Fruit fly (Drosophila melanogaster) whole organism, wandering third instar larva: ENCODE data around the gene RpL34a.
A peak's percentile ranks its signal among the peaks of the same experiment; 100 is the strongest.

Experiments used
- Abd-B ChIP-seq: fragments of >200 bp; optimal IDR thresholded peaks from 2 replicates; lab custom pipeline; 2017; ENCODE audit warnings: missing biosample characterization, missing genetic modification characterization
- CG32264 ChIP-seq: fragments of 200-800 bp; sonication (Bioruptor generic); optimal IDR thresholded peaks from 2 replicates; lab custom pipeline; 2016; ENCODE audit warnings: missing biosample characterization, missing genetic modification characterization
- CG9705 ChIP-seq: fragments of 200-800 bp; sonication (Bioruptor generic); optimal IDR thresholded peaks from 2 replicates; lab custom pipeline; 2018; ENCODE audit warnings: missing biosample characterization, mild to moderate bottlenecking, missing genetic modification characterization
- CrebA ChIP-seq: fragments of 200-800 bp; sonication (Bioruptor generic); optimal IDR thresholded peaks from 2 replicates; lab custom pipeline; 2016; ENCODE audit warnings: missing biosample characterization, mild to moderate bottlenecking, missing genetic modification characterization, borderline replicate concordance
- Dfd ChIP-seq: fragments of >200 bp; optimal IDR thresholded peaks from 2 replicates; lab custom pipeline; 2017; ENCODE audit warnings: missing biosample characterization, missing genetic modification characterization
- Dif ChIP-seq: fragments of 200-275, 200-300 bp; sonication (Bioruptor generic); optimal IDR thresholded peaks from 2 replicates; lab custom pipeline; 2018; ENCODE audit warnings: missing biosample characterization, missing genetic modification characterization; ENCODE audit not compliant: partially characterized antibody
- GATAd ChIP-seq: sonication (Bioruptor generic); optimal IDR thresholded peaks from 2 replicates; lab custom pipeline; 2016; ENCODE audit warnings: missing biosample characterization, missing genetic modification characterization
- HLH106 ChIP-seq: fragments of 200-800 bp; optimal IDR thresholded peaks from 3 replicates; lab custom pipeline; 2019; ENCODE audit warnings: missing biosample characterization, mild to moderate bottlenecking, missing genetic modification characterization, moderate library complexity
- Hnf4 ChIP-seq: fragments of 200-800 bp; sonication (Bioruptor generic); optimal IDR thresholded peaks from 2 replicates; lab custom pipeline; 2016; ENCODE audit warnings: missing biosample characterization, mild to moderate bottlenecking, missing genetic modification characterization
- Hr78 ChIP-seq: fragments of >200 bp; optimal IDR thresholded peaks from 2 replicates; lab custom pipeline; 2017; ENCODE audit warnings: missing biosample characterization, missing genetic modification characterization
- Hr83 ChIP-seq: fragments of 200-300 bp; sonication (Bioruptor generic); optimal IDR thresholded peaks from 2 replicates; lab custom pipeline; 2016; ENCODE audit warnings: missing biosample characterization, mild to moderate bottlenecking, missing genetic modification characterization, moderate library complexity; ENCODE audit not compliant: poor library complexity, severe bottlenecking
- Jra ChIP-seq: sonication (Bioruptor generic); optimal IDR thresholded peaks from 2 replicates; lab custom pipeline; 2016; ENCODE audit warnings: missing biosample characterization, missing genetic modification characterization
- Mio ChIP-seq: sonication (Bioruptor generic); optimal IDR thresholded peaks from 2 replicates; lab custom pipeline; 2016; ENCODE audit warnings: missing biosample characterization, missing genetic modification characterization
- Myc ChIP-seq: fragments of >200 bp; optimal IDR thresholded peaks from 2 replicates; lab custom pipeline; 2017
- N ChIP-seq: fragments of >200 bp; optimal IDR thresholded peaks from 2 replicates; lab custom pipeline; 2018; ENCODE audit warnings: missing biosample characterization, missing external identifiers, missing genetic modification characterization
- OdsH ChIP-seq: fragments of 200-800 bp; sonication (Bioruptor generic); optimal IDR thresholded peaks from 2 replicates; lab custom pipeline; 2016; ENCODE audit warnings: missing biosample characterization, mild to moderate bottlenecking, missing genetic modification characterization
- Rel ChIP-seq, 2 experiments: fragments of 200-800 bp; sonication (Bioruptor generic) in 1 of 2; optimal IDR thresholded peaks; 2 replicates in 1 of 2; 3 replicates in 1 of 2; lab custom pipeline; 2016 to 2019; ENCODE audit warnings: mild to moderate bottlenecking in 2 of 2, missing biosample characterization in 2 of 2, missing genetic modification characterization in 2 of 2, moderate library complexity in 1 of 2
- Sp1 ChIP-seq: fragments of 200-800 bp; sonication (Bioruptor generic); optimal IDR thresholded peaks from 3 replicates; lab custom pipeline; 2019; ENCODE audit warnings: missing biosample characterization, mild to moderate bottlenecking, missing genetic modification characterization, moderate library complexity
- Vsx2 ChIP-seq: fragments of 200-300, 225-300 bp; sonication (Bioruptor generic); optimal IDR thresholded peaks from 2 replicates; lab custom pipeline; 2018; ENCODE audit warnings: missing biosample characterization, missing genetic modification characterization; ENCODE audit not compliant: partially characterized antibody
- br ChIP-seq: fragments of 200-800 bp; sonication (Bioruptor generic); optimal IDR thresholded peaks from 2 replicates; lab custom pipeline; 2016; ENCODE audit warnings: missing biosample characterization, missing genetic modification characterization
- brk ChIP-seq: fragments of 200-800 bp; sonication (Bioruptor generic); optimal IDR thresholded peaks from 2 replicates; lab custom pipeline; 2016; ENCODE audit warnings: missing biosample characterization, mild to moderate bottlenecking, missing genetic modification characterization
- dl ChIP-seq, 2 experiments: fragments of 175-275, 200-275 bp in 1 of 2; fragments of 200-275 bp in 1 of 2; sonication (Bioruptor generic); optimal IDR thresholded peaks; lab custom pipeline; 2018; ENCODE audit warnings: mild to moderate bottlenecking in 2 of 2, missing biosample characterization in 2 of 2, missing genetic modification characterization in 2 of 2, moderate library complexity in 2 of 2; ENCODE audit not compliant: partially characterized antibody in 2 of 2, insufficient read depth in 1 of 2
- dmrt93B ChIP-seq: fragments of 200-800 bp; sonication (Bioruptor generic); optimal IDR thresholded peaks from 2 replicates; lab custom pipeline; 2018; ENCODE audit warnings: missing biosample characterization, mild to moderate bottlenecking, missing genetic modification characterization
- dsf ChIP-seq: sonication (Bioruptor generic); optimal IDR thresholded peaks from 2 replicates; lab custom pipeline; 2016; ENCODE audit warnings: missing biosample characterization, missing genetic modification characterization, borderline replicate concordance
- ey ChIP-seq: fragments of 200-800 bp; sonication (Bioruptor generic); optimal IDR thresholded peaks from 2 replicates; lab custom pipeline; 2016; ENCODE audit warnings: missing biosample characterization, missing genetic modification characterization
- foxo ChIP-seq, 2 experiments: fragments of 200-800 bp; sonication (Bioruptor generic); optimal IDR thresholded peaks; 2 replicates in 1 of 2; 3 replicates in 1 of 2; lab custom pipeline; 2016 to 2017; ENCODE audit warnings: missing biosample characterization in 2 of 2, missing genetic modification characterization in 2 of 2
- fru ChIP-seq: fragments of 200-800 bp; sonication (Bioruptor generic); optimal IDR thresholded peaks from 3 replicates; lab custom pipeline; 2016; ENCODE audit warnings: missing biosample characterization, mild to moderate bottlenecking, missing genetic modification characterization
- h ChIP-seq: fragments of 200-800 bp; sonication (Bioruptor generic); optimal IDR thresholded peaks from 3 replicates; lab custom pipeline; 2016; ENCODE audit warnings: missing biosample characterization, mild to moderate bottlenecking, missing genetic modification characterization
- jim ChIP-seq: fragments of 175-275, 200-325 bp; sonication (Bioruptor generic); optimal IDR thresholded peaks from 2 replicates; lab custom pipeline; 2016; ENCODE audit warnings: missing biosample characterization, mild to moderate bottlenecking, missing genetic modification characterization
- lola ChIP-seq: fragments of >200 bp; optimal IDR thresholded peaks from 2 replicates; lab custom pipeline; 2017; ENCODE audit warnings: missing biosample characterization, missing genetic modification characterization
- pan ChIP-seq: fragments of >200 bp; optimal IDR thresholded peaks from 2 replicates; lab custom pipeline; 2017
- psq ChIP-seq: fragments of 200-800 bp; sonication (Bioruptor generic); optimal IDR thresholded peaks from 3 replicates; lab custom pipeline; 2017; ENCODE audit warnings: missing biosample characterization, mild to moderate bottlenecking, missing genetic modification characterization, moderate library complexity
- rgr ChIP-seq: fragments of 200-800 bp; sonication (Bioruptor generic); optimal IDR thresholded peaks from 3 replicates; lab custom pipeline; 2016; ENCODE audit warnings: missing biosample characterization, mild to moderate bottlenecking, missing genetic modification characterization
- sage ChIP-seq: fragments of 200-800 bp; sonication (Bioruptor generic); optimal IDR thresholded peaks from 2 replicates; lab custom pipeline; 2016; ENCODE audit warnings: missing biosample characterization, mild to moderate bottlenecking, missing genetic modification characterization
- sv ChIP-seq: fragments of 200-800 bp; sonication (Bioruptor generic); optimal IDR thresholded peaks from 3 replicates; lab custom pipeline; 2016; ENCODE audit warnings: missing biosample characterization, missing genetic modification characterization
- tai ChIP-seq: sonication (Bioruptor generic); optimal IDR thresholded peaks from 2 replicates; lab custom pipeline; 2016; ENCODE audit warnings: missing biosample characterization, missing genetic modification characterization
- usp ChIP-seq: fragments of >200 bp; optimal IDR thresholded peaks from 2 replicates; lab custom pipeline; 2017; ENCODE audit warnings: missing biosample characterization, missing genetic modification characterization
- woc ChIP-seq: sonication (Bioruptor generic); optimal IDR thresholded peaks from 2 replicates; lab custom pipeline; 2016; ENCODE audit warnings: missing biosample characterization, mild to moderate bottlenecking, missing genetic modification characterization

RpL34a gene

DNA sequence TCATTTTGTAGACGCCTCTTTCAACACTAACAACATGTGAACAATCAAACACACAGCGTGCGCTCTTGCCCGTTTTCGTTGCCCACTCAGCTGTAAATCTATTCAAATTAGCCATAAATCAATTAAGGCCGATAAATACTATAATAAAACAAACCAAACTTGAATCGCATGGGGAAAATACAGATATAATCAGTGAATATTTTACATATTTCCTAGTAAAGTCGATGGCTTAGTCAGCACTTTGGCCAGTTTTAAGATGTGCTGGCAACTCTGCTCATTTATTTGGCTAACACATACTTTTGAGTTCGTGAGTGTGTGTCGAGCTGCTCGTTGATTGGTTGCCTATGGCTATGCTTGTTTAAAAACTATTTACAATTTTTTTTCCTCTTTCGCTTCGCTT lies 40.2 kb upstream of the RpL34a start:
- TF ChIP-seq sv (GFP tag; lab: Kevin White, UChicago) (no peak), woc (peak; percentile 33), ey (GFP tag; lab: Kevin White, UChicago) (peak; percentile 55), CrebA (GFP tag; lab: Kevin White, UChicago) (no peak), dmrt93B (no peak), Vsx2 (GFP tag; lab: Kevin White, UChicago) (no peak), Dfd (GFP tag; lab: Kevin White, UChicago) (no peak), lola (no peak), tai (GFP tag; lab: Kevin White, UChicago) (peak; percentile 5), jim (GFP tag; lab: Kevin White, UChicago) (no peak), rgr (peak; percentile 27), Rel (GFP tag; optimal IDR thresholded peaks at IDR 0.05; lab: Kevin White, UChicago) (no peak), Rel (tag; optimal IDR thresholded peaks at IDR 0.05; lab: Kevin White, UChicago) (no peak), Myc (lab: Kevin White, UChicago) (no peak), dl (GFP tag; optimal IDR thresholded peaks at IDR 0.05; lab: Kevin White, UChicago; ENCODE audit: insufficient read depth in 1 of 2, partially characterized antibody in 2 of 2) (no peak), HLH106 (tag; lab: Kevin White, UChicago) (no peak), sage (GFP tag; lab: Kevin White, UChicago) (no peak), Sp1 (no peak), Mio (GFP tag; lab: Kevin White, UChicago) (no peak), Hr78 (GFP tag; lab: Kevin White, UChicago) (no peak), pan (no peak), br (GFP tag; lab: Kevin White, UChicago) (peak; percentile 52), Abd-B (GFP tag; lab: Kevin White, UChicago) (no peak), Hr83 (no peak), h (GFP tag; lab: Kevin White, UChicago) (peak; percentile 28), CG32264 (GFP tag; lab: Kevin White, UChicago) (no peak), OdsH (no peak), usp (GFP tag; lab: Kevin White, UChicago) (no peak), N (GFP tag; lab: Kevin White, UChicago) (no peak), dsf (no peak), GATAd (GFP tag; lab: Kevin White, UChicago) (no peak), Hnf4 (GFP tag; lab: Kevin White, UChicago) (peak; percentile 43), brk (peak; percentile 27), CG9705 (no peak), fru (peak; percentile 16), Dif (GFP tag; lab: Kevin White, UChicago) (no peak), foxo (GFP tag; optimal IDR thresholded peaks at IDR 0.05; lab: Kevin White, UChicago) (no peak), Jra (GFP tag; lab: Kevin White, UChicago) (peak; percentile 26), psq (GFP tag; lab: Kevin White, UChicago) (no peak)

DNA sequence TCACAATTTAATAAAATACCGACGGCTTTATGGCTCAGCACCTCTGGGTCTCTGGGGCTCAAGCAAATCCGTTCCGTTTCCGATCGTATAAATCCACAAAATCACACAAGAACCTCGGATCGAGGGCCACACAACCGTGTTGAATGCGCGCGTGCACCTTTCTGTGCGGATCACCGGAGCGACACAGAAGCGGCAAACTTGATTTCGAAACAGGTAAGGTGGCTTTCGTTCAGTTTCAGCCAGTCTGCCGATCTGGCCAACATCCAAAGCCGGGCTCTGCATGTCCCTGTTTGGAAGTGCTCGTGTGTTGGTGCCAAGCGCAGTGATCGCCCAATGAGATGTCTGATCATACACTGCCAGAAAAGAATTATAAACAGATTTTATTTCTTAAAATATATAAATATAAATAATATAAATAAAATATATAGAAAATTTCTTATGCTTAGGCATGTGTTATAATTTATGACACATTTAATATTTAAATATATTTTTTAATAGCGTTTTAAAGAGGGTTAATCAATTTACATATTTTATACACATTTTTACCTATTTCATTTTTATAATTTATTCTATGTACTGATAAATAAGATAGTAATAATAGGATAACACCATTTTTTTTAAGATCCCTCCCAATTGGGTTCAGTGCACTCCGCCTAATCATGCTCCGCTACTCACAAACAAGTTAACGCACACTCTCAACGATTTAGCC lies 39.6 kb upstream of the RpL34a start, which contains the start of gene dysf:
dysf (minus strand) TSS at position 210 of the 709 bp plus-strand sequence.
- no peak for TF ChIP-seq pan
- TF ChIP-seq Myc (lab: Kevin White, UChicago): no peak
- TF ChIP-seq jim (GFP tag; lab: Kevin White, UChicago): no peak
- no peak for TF ChIP-seq br (GFP tag; lab: Kevin White, UChicago)
- TF ChIP-seq rgr: peak; percentile 39
- no peak for TF ChIP-seq woc
- peak; percentile 85 for TF ChIP-seq Dif (GFP tag; lab: Kevin White, UChicago)
- no peak for TF ChIP-seq usp (GFP tag; lab: Kevin White, UChicago)
- TF ChIP-seq brk: no peak
- peak; percentile 29 for TF ChIP-seq fru
- TF ChIP-seq N (GFP tag; lab: Kevin White, UChicago): no peak
- TF ChIP-seq foxo (GFP tag; optimal IDR thresholded peaks at IDR 0.05; lab: Kevin White, UChicago): peak in 1 of 2 experiments; percentile 79
- peak; percentile 73 for TF ChIP-seq psq (GFP tag; lab: Kevin White, UChicago)
- TF ChIP-seq lola: no peak
- TF ChIP-seq Dfd (GFP tag; lab: Kevin White, UChicago): no peak
- TF ChIP-seq CG32264 (GFP tag; lab: Kevin White, UChicago): no peak
- peak; percentile 94 for TF ChIP-seq Vsx2 (GFP tag; lab: Kevin White, UChicago)
- TF ChIP-seq sv (GFP tag; lab: Kevin White, UChicago): peak; percentile 4
- TF ChIP-seq Hnf4 (GFP tag; lab: Kevin White, UChicago): no peak
- no peak for TF ChIP-seq Abd-B (GFP tag; lab: Kevin White, UChicago)
- TF ChIP-seq Jra (GFP tag; lab: Kevin White, UChicago): no peak
- no peak for TF ChIP-seq tai (GFP tag; lab: Kevin White, UChicago)
- TF ChIP-seq Mio (GFP tag; lab: Kevin White, UChicago): no peak
- no peak for TF ChIP-seq ey (GFP tag; lab: Kevin White, UChicago)
- TF ChIP-seq GATAd (GFP tag; lab: Kevin White, UChicago): no peak
- no peak for TF ChIP-seq sage (GFP tag; lab: Kevin White, UChicago)
- peak; percentile 55 for TF ChIP-seq OdsH
- TF ChIP-seq HLH106 (tag; lab: Kevin White, UChicago): peak; percentile 88
- peak; percentile 9 for TF ChIP-seq CG9705
- peak; percentile 89 for TF ChIP-seq Sp1
- no peak for TF ChIP-seq Rel (GFP tag; optimal IDR thresholded peaks at IDR 0.05; lab: Kevin White, UChicago)
- peak; percentile 25 for TF ChIP-seq Rel (tag; optimal IDR thresholded peaks at IDR 0.05; lab: Kevin White, UChicago)
- TF ChIP-seq dl (GFP tag; optimal IDR thresholded peaks at IDR 0.05; lab: Kevin White, UChicago; ENCODE audit: insufficient read depth in 1 of 2, partially characterized antibody in 2 of 2): peak; percentile 47 to 70
- no peak for TF ChIP-seq Hr78 (GFP tag; lab: Kevin White, UChicago)
- TF ChIP-seq h (GFP tag; lab: Kevin White, UChicago): no peak
- no peak for TF ChIP-seq CrebA (GFP tag; lab: Kevin White, UChicago)
- no peak for TF ChIP-seq dsf
- TF ChIP-seq Hr83: peak; percentile 45
- TF ChIP-seq dmrt93B: peak; percentile 68
- TF ChIP-seq, all 38 proteins: peak for 15
